Worm (Caenorhabditis elegans): ENCODE measurements around the gene clp-6.

DNA sequence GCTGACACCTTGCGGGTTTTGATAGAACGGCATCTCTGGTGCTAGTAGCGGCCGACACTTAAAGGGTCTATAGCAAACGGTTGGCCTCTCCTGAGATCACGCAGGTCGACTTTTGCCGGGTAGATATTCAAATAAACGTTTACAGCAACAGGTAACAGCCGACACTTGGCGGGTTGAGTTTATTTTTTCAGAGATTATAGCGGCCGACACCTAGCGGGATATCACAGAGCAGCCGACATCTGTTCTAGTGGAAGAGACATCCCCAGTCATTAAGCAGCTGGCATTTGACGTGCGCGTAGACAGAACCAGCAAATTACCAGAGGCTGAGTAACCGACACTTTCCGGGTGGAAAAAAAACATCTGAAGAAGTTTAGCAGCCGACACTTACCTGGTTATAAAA, 26.6 kb upstream of the clp-6 start:
- no peak for TF ChIP-seq dpl-1 (GFP tag; optimal IDR thresholded peaks at IDR 0.05)
- TF ChIP-seq lin-35 (GFP tag; optimal IDR thresholded peaks at IDR 0.05): no peak
- no peak for TF ChIP-seq cebp-1 (GFP tag; IDR thresholded peaks at IDR 0.05)
- no peak for TF ChIP-seq cebp-1 (tag; optimal IDR thresholded peaks at IDR 0.05)
- TF ChIP-seq nhr-80 (tag; optimal IDR thresholded peaks at IDR 0.05): no peak
- TF ChIP-seq bed-2 (GFP tag; IDR thresholded peaks at IDR 0.05): no peak
- TF ChIP-seq snpc-1.3 (tag; optimal IDR thresholded peaks at IDR 0.05; ENCODE audit: insufficient read depth): no peak
- no peak for TF ChIP-seq lsl-1 (GFP tag; optimal IDR thresholded peaks at IDR 0.05)
- no peak for TF ChIP-seq F22D6.2 (tag; optimal IDR thresholded peaks at IDR 0.05)
- no peak for TF ChIP-seq ets-4 (GFP tag; optimal IDR thresholded peaks at IDR 0.05)
- no peak for TF ChIP-seq K11D2.4 (GFP tag; IDR thresholded peaks at IDR 0.05)
